Worm (Caenorhabditis elegans): Measurements from ENCODE around the gene F43C11.3.

DNA sequence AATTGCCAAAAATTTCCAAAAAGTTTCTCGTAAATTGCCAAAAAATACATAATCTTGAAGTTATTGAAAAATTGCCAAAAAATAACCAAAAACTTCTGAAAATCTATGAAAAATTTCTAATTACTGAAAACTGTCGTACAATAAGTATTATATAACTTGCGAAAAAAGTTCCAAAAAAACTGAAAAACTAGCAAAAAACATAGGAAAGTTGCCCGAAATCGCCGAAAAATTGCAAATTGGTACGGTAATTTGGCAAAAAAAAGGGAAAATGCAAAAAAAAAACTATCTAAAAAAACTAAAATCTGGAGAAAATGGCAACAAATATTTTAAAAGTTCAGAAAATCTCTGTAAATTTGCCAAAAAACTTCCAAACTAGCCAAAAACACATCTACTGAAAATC lies 11.6 kb upstream of the F43C11.3 start, which contains the start of gene enri-1:
- no peak for TF ChIP-seq ceh-82 (tag; optimal IDR thresholded peaks at IDR 0.05)
- no peak for TF ChIP-seq nhr-237 (tag; optimal IDR thresholded peaks at IDR 0.05)
- TF ChIP-seq lsy-2 (tag; optimal IDR thresholded peaks at IDR 0.05) = no peak
- no peak for TF ChIP-seq blmp-1 (tag; optimal IDR thresholded peaks at IDR 0.05)

Data from whole organism, L1 larva.